Worm (Caenorhabditis elegans): Measurements from ENCODE around the gene orc-5.

Gene orc-5

ce11 chrIV:10782014-10782413 is 47.6 kb upstream of the orc-5 start:
- peak; percentile 32 for TF ChIP-seq lin-40 (tag; optimal IDR thresholded peaks at IDR 0.05)
- TF ChIP-seq ztf-26 (tag; optimal IDR thresholded peaks at IDR 0.05) = peak; percentile 57
- TF ChIP-seq somi-1 (GFP tag; optimal IDR thresholded peaks at IDR 0.05) = no peak
- TF ChIP-seq madf-6 (GFP tag; IDR thresholded peaks at IDR 0.05) = no peak

ce11 chrIV:10781346-10781745 is 47.0 kb upstream of the orc-5 start:
- no peak for TF ChIP-seq lag-1 (GFP tag; IDR thresholded peaks at IDR 0.05)
- TF ChIP-seq ceh-91 (GFP tag; IDR thresholded peaks at IDR 0.05) = no peak
- no peak for TF ChIP-seq gei-17 (GFP tag; optimal IDR thresholded peaks at IDR 0.05)
- no peak for TF ChIP-seq lin-26 (GFP tag; IDR thresholded peaks at IDR 0.05)
- no peak for TF ChIP-seq ZK185.1 (tag; optimal IDR thresholded peaks at IDR 0.05; ENCODE audit: poor library complexity, severe bottlenecking)
- no peak for TF ChIP-seq ztf-22 (GFP tag; optimal IDR thresholded peaks at IDR 0.05)
- no peak for TF ChIP-seq egl-18 (GFP tag; IDR thresholded peaks at IDR 0.05)
- no peak for TF ChIP-seq egl-44 (GFP tag; IDR thresholded peaks at IDR 0.05)
- no peak for TF ChIP-seq F22D6.2 (tag; optimal IDR thresholded peaks at IDR 0.05)
- no peak for TF ChIP-seq lin-35 (GFP tag; optimal IDR thresholded peaks at IDR 0.05)
- no peak for TF ChIP-seq hsf-1 (GFP tag; IDR thresholded peaks at IDR 0.05)
- TF ChIP-seq ets-4 (GFP tag; optimal IDR thresholded peaks at IDR 0.05) = no peak
- TF ChIP-seq attf-5 (GFP tag; optimal IDR thresholded peaks at IDR 0.05) = no peak
- no peak for TF ChIP-seq T26A5.8 (tag; optimal IDR thresholded peaks at IDR 0.05)
- TF ChIP-seq T07F8.4 (tag; optimal IDR thresholded peaks at IDR 0.05) = no peak
- TF ChIP-seq Y53F4B.3 (GFP tag; IDR thresholded peaks at IDR 0.05) = no peak

ce11 chrIV:10780583-10780982 is 46.2 kb upstream of the orc-5 start, which contains the start of gene swt-3:
Gene swt-3, minus strand, starts transcription at chrIV:10780683.
- no peak for TF ChIP-seq Y53G8AR.9 (GFP tag; conservative IDR thresholded peaks at IDR 0.05)
- no peak for TF ChIP-seq repo-1 (tag; optimal IDR thresholded peaks at IDR 0.05)
- TF ChIP-seq B0336.3 (GFP tag; IDR thresholded peaks at IDR 0.05) = no peak
- no peak for TF ChIP-seq ceh-40 (GFP tag; IDR thresholded peaks at IDR 0.05)
- no peak for TF ChIP-seq attf-5 (GFP tag; optimal IDR thresholded peaks at IDR 0.05)
- TF ChIP-seq B0035.1 (tag; optimal IDR thresholded peaks at IDR 0.05) = no peak
- TF ChIP-seq Y95B8A.8 (GFP tag; IDR thresholded peaks at IDR 0.05) = no peak
- TF ChIP-seq hsf-1 (GFP tag; IDR thresholded peaks at IDR 0.05) = no peak
- TF ChIP-seq ztf-18 (tag; optimal IDR thresholded peaks at IDR 0.05) = no peak
- TF ChIP-seq lsl-1 (GFP tag; optimal IDR thresholded peaks at IDR 0.05) = no peak
- TF ChIP-seq rpc-1 (optimal IDR thresholded peaks at IDR 0.05) = no peak
- TF ChIP-seq rpc-1 (tag; optimal IDR thresholded peaks at IDR 0.05) = no peak
- TF ChIP-seq ceh-100 (GFP tag; IDR thresholded peaks at IDR 0.05) = no peak
- no peak for TF ChIP-seq fkh-3 (tag; optimal IDR thresholded peaks at IDR 0.05)
- no peak for TF ChIP-seq hlh-12 (tag; optimal IDR thresholded peaks at IDR 0.05)

DNA sequence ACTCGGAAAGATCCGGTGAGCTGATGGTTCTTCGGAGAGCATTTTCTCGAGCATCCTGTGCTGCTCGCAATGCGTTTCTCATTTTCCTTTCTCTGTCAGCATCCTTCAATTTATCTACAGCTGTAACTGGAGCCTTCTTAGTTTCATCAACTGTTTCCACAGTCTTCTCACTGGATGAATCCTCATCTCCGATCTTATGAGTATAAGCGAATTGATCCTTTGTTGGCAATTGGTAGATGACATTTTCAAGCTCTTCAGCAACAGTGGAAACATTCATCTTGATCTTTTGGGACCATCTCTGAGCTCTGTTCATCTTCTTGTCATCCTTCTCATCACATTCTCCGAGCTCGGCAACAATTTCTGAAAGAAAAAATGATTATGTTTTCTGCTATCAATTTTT is 44.9 kb upstream of the orc-5 start:
- TF ChIP-seq ZK185.1 (tag; optimal IDR thresholded peaks at IDR 0.05; ENCODE audit: poor library complexity, severe bottlenecking) (no peak), nfyb-1 (GFP tag; IDR thresholded peaks at IDR 0.05) (0 out of 2 replicates have a peak, but pooled peaks have one; percentile 11), zfh-2 (GFP tag; conservative IDR thresholded peaks at IDR 0.05) (no peak), K12H6.12 (tag; optimal IDR thresholded peaks at IDR 0.05) (no peak), mcd-1 (GFP tag; IDR thresholded peaks at IDR 0.05) (no peak), K11D2.4 (GFP tag; IDR thresholded peaks at IDR 0.05) (no peak), egl-18 (GFP tag; IDR thresholded peaks at IDR 0.05) (no peak)

Measured in whole organism, young adult.